Worm (Caenorhabditis elegans) whole organism, L2 larva: ENCODE data around the gene Y41C4A.22.

ENCODE experiments used
- C34F6.9 ChIP-seq: fragments of 150-350 bp; optimal IDR thresholded peaks from 2 replicates; lab custom pipeline; 2014; ENCODE audit warnings: missing biosample characterization, missing genetic modification characterization
- R02D3.7 ChIP-seq: fragments of 150-350 bp; optimal IDR thresholded peaks from 2 replicates; lab custom pipeline; 2014; ENCODE audit warnings: missing biosample characterization, missing genetic modification characterization
- dmd-4 ChIP-seq: sonication (generic microtip); optimal IDR thresholded peaks from 2 replicates; lab custom pipeline; 2017; ENCODE audit warnings: missing biosample characterization, missing genetic modification characterization
- lin-11 ChIP-seq: fragments of 150-350 bp; sonication (generic microtip); optimal IDR thresholded peaks from 2 replicates; lab custom pipeline; 2014; ENCODE audit warnings: missing biosample characterization, missing genetic modification characterization, inconsistent platforms, mixed read lengths
- lin-13 ChIP-seq: fragments of 150-350 bp; optimal IDR thresholded peaks from 2 replicates; lab custom pipeline; 2014; ENCODE audit warnings: missing biosample characterization, missing genetic modification reagents, missing genetic modification characterization
- mbf-1 ChIP-seq: sonication (generic microtip); optimal IDR thresholded peaks from 2 replicates; lab custom pipeline; 2017; ENCODE audit warnings: missing biosample characterization, missing genetic modification characterization
- mdl-1 ChIP-seq, 2 experiments: fragments of 150-350 bp in 1 of 2; sonication (generic microtip) in 1 of 2; optimal IDR thresholded peaks; 2 replicates each; lab custom pipeline; 2017; ENCODE audit warnings: missing biosample characterization in 2 of 2, missing genetic modification characterization in 2 of 2
- nhr-23 ChIP-seq: fragments of 150-350 bp; optimal IDR thresholded peaks from 2 replicates; lab custom pipeline; 2014; ENCODE audit warnings: missing biosample characterization, missing genetic modification reagents, missing genetic modification characterization
- nhr-237 ChIP-seq: fragments of 150-350 bp; optimal IDR thresholded peaks from 2 replicates; lab custom pipeline; 2014; ENCODE audit warnings: missing biosample characterization, missing genetic modification characterization
- nhr-77 ChIP-seq: fragments of 150-350 bp; optimal IDR thresholded peaks from 2 replicates; lab custom pipeline; 2014; ENCODE audit warnings: missing biosample characterization, missing genetic modification characterization
- sma-9 ChIP-seq, 2 experiments: fragments of 150-350 bp in 1 of 2; sonication (generic microtip) in 1 of 2; optimal IDR thresholded peaks; 2 replicates each; lab custom pipeline; 2014 to 2016; ENCODE audit warnings: missing genetic modification characterization in 2 of 2, mild to moderate bottlenecking in 1 of 2, missing biosample characterization in 1 of 2, missing compliant biosample characterization in 1 of 2, missing genetic modification reagents in 1 of 2, moderate library complexity in 1 of 2
- snpc-4 ChIP-seq: fragments of 150-350 bp; optimal IDR thresholded peaks from 2 replicates; lab custom pipeline; 2014; ENCODE audit warnings: missing biosample characterization, missing genetic modification characterization
- unc-39 ChIP-seq: fragments of 150-350 bp; optimal IDR thresholded peaks from 2 replicates; lab custom pipeline; 2014; ENCODE audit warnings: missing biosample characterization, missing genetic modification characterization
- ztf-4 ChIP-seq: fragments of 150-350 bp; optimal IDR thresholded peaks from 2 replicates; lab custom pipeline; 2014; ENCODE audit warnings: missing biosample characterization, missing genetic modification characterization

ce11 chrIII:11698569-11698968 is 3.5 kb downstream of the Y41C4A.22 start, which contains the start of gene Y41C4A.7:
- TF ChIP-seq nhr-77 (tag; lab: Kevin White, UChicago) (no peak), ztf-4 (tag; lab: Kevin White, UChicago) (no peak), lin-13 (GFP tag; lab: Kevin White, UChicago) (no peak), mdl-1 (tag; optimal IDR thresholded peaks at IDR 0.05; lab: Kevin White, UChicago) (no peak), unc-39 (tag; lab: Kevin White, UChicago) (no peak), C34F6.9 (tag; lab: Kevin White, UChicago) (no peak), R02D3.7 (tag; lab: Kevin White, UChicago) (no peak), dmd-4 (tag; lab: Kevin White, UChicago) (no peak), nhr-237 (tag; lab: Kevin White, UChicago) (no peak), sma-9 (GFP tag; optimal IDR thresholded peaks at IDR 0.05; lab: Kevin White, UChicago) (no peak), sma-9 (tag; optimal IDR thresholded peaks at IDR 0.05; lab: Kevin White, UChicago) (no peak), nhr-23 (no peak), snpc-4 (no peak), lin-11 (tag; lab: Kevin White, UChicago) (no peak), mbf-1 (tag; lab: Kevin White, UChicago) (no peak)
